Fruit fly (Drosophila melanogaster) whole organism, embryonic: ENCODE results near the gene CG32425.

Source experiments
- BtbVII ChIP-seq: fragments of 200-800 bp; sonication (Bioruptor generic); optimal IDR thresholded peaks from 3 replicates; lab custom pipeline; 2017; ENCODE audit warnings: missing biosample characterization, mild to moderate bottlenecking, missing genetic modification characterization
- CG10543 ChIP-seq: fragments of 200-800 bp; sonication (Bioruptor generic); optimal IDR thresholded peaks from 3 replicates; lab custom pipeline; 2017; ENCODE audit warnings: missing biosample characterization, mild to moderate bottlenecking, missing genetic modification characterization, moderate library complexity
- CG15479 ChIP-seq: fragments of 200-800 bp; sonication (Bioruptor generic); optimal IDR thresholded peaks from 3 replicates; lab custom pipeline; 2019; ENCODE audit warnings: missing biosample characterization, mild to moderate bottlenecking, missing genetic modification characterization, moderate library complexity
- CG17328 ChIP-seq: fragments of 200-800 bp; sonication (Bioruptor generic); IDR thresholded peaks from 2 replicates; pipeline ENCODE4 v1.3.6; 2022; ENCODE audit warnings: missing biosample characterization, missing genetic modification characterization
- CG17359 ChIP-seq: fragments of 200-800 bp; sonication (Bioruptor generic); optimal IDR thresholded peaks from 3 replicates; lab custom pipeline; 2018; ENCODE audit warnings: missing biosample characterization, mild to moderate bottlenecking, missing genetic modification characterization, moderate library complexity
- CG2120 ChIP-seq: fragments of 200-800 bp; sonication (Bioruptor generic); optimal IDR thresholded peaks from 3 replicates; lab custom pipeline; 2016; ENCODE audit warnings: missing biosample characterization, missing genetic modification characterization
- CG2199 ChIP-seq: fragments of 200-800 bp; sonication (Bioruptor generic); IDR thresholded peaks from 3 replicates; pipeline ENCODE4 v1.3.6; 2022; ENCODE audit warnings: missing biosample characterization, missing genetic modification characterization
- CG2202 ChIP-seq: fragments of 200-800 bp; sonication (Bioruptor generic); optimal IDR thresholded peaks from 2 replicates; lab custom pipeline; 2018; ENCODE audit warnings: missing biosample characterization, mild to moderate bottlenecking, missing genetic modification characterization
- CG32772 ChIP-seq: fragments of 200-800 bp; sonication (Bioruptor generic); IDR thresholded peaks from 2 replicates; pipeline ENCODE4 v1.3.6; 2022; ENCODE audit warnings: missing biosample characterization, missing genetic modification characterization
- CG34376 ChIP-seq: fragments of 200-800 bp; sonication (Bioruptor generic); optimal IDR thresholded peaks from 2 replicates; lab custom pipeline; 2018; ENCODE audit warnings: missing biosample characterization, mild to moderate bottlenecking, missing genetic modification characterization
- CG3847 ChIP-seq: fragments of 200-800 bp; sonication (Bioruptor generic); IDR thresholded peaks from 2 replicates; pipeline ENCODE4 v1.3.6; 2022; ENCODE audit warnings: missing biosample characterization, missing genetic modification characterization
- CG6175 ChIP-seq: fragments of 200-800 bp; sonication (Bioruptor generic); IDR thresholded peaks from 3 replicates; pipeline ENCODE4 v1.3.6; 2022; ENCODE audit warnings: missing biosample characterization, missing genetic modification characterization
- CG6254 ChIP-seq: fragments of 200-800 bp; sonication (Bioruptor generic); optimal IDR thresholded peaks from 3 replicates; lab custom pipeline; 2017; ENCODE audit warnings: mild to moderate bottlenecking, missing biosample characterization, missing genetic modification reagents, missing genetic modification characterization
- CG6654 ChIP-seq: fragments of 200-800 bp; sonication (Bioruptor generic); optimal IDR thresholded peaks from 2 replicates; lab custom pipeline; 2017; ENCODE audit warnings: missing biosample characterization, mild to moderate bottlenecking, missing genetic modification characterization
- CG7745 ChIP-seq: fragments of 200-800 bp; sonication (Bioruptor generic); optimal IDR thresholded peaks from 2 replicates; lab custom pipeline; 2018; ENCODE audit warnings: missing biosample characterization, mild to moderate bottlenecking, missing genetic modification characterization, moderate library complexity
- CG8089 ChIP-seq: fragments of 200-800 bp; sonication (Bioruptor generic); optimal IDR thresholded peaks from 3 replicates; lab custom pipeline; 2016; ENCODE audit warnings: missing biosample characterization, missing genetic modification characterization
- CG8478 ChIP-seq: fragments of >200 bp; optimal IDR thresholded peaks from 2 replicates; lab custom pipeline; 2018
- CG9609 ChIP-seq: fragments of 200-800 bp; sonication (Bioruptor generic); optimal IDR thresholded peaks from 3 replicates; lab custom pipeline; 2016; ENCODE audit warnings: missing biosample characterization, missing genetic modification characterization
- CkIIα-i1 ChIP-seq: fragments of 200-800 bp; sonication (Bioruptor generic); IDR thresholded peaks from 2 replicates; pipeline ENCODE4 v1.3.6; 2022; ENCODE audit warnings: missing biosample characterization, missing genetic modification characterization
- Dip2 ChIP-seq: fragments of 200-800 bp; sonication (Bioruptor generic); IDR thresholded peaks from 2 replicates; pipeline ENCODE4 v1.3.6; 2022; ENCODE audit warnings: missing biosample characterization, missing genetic modification characterization
- Doc3 ChIP-seq: fragments of 200-800 bp; sonication (Bioruptor generic); IDR thresholded peaks from 3 replicates; pipeline ENCODE4 v1.3.6; 2022; ENCODE audit warnings: missing biosample characterization, missing genetic modification characterization; ENCODE audit not compliant: partially characterized antibody
- E2f2 ChIP-seq: fragments of 200-800 bp; sonication (Bioruptor generic); IDR thresholded peaks from 2 replicates; pipeline ENCODE4 v1.3.6; 2022; ENCODE audit warnings: missing biosample characterization, missing genetic modification characterization
- Elba2 ChIP-seq: fragments of 200-800 bp; sonication (Bioruptor generic); optimal IDR thresholded peaks from 3 replicates; lab custom pipeline; 2016; ENCODE audit warnings: missing biosample characterization, missing genetic modification characterization
- Ets97D ChIP-seq: fragments of 200-800 bp; sonication (Bioruptor generic); optimal IDR thresholded peaks from 3 replicates; lab custom pipeline; 2016; ENCODE audit warnings: missing biosample characterization, missing genetic modification characterization
- Jarid2 ChIP-seq: fragments of 200-800 bp; sonication (Bioruptor generic); optimal IDR thresholded peaks from 3 replicates; lab custom pipeline; 2017; ENCODE audit warnings: mild to moderate bottlenecking, missing biosample characterization, missing genetic modification reagents, missing genetic modification characterization
- Kr ChIP-seq: fragments of 200-800 bp; sonication (Bioruptor generic); optimal IDR thresholded peaks from 2 replicates; lab custom pipeline; 2017; ENCODE audit warnings: missing biosample characterization, mild to moderate bottlenecking, missing genetic modification characterization
- Oaz ChIP-seq: fragments of 200-800 bp; sonication (Bioruptor generic); IDR thresholded peaks from 2 replicates; pipeline ENCODE4 v1.3.6; 2022; ENCODE audit warnings: missing biosample characterization, missing genetic modification characterization
- Sox102F ChIP-seq: fragments of 200-800 bp; sonication (Bioruptor generic); optimal IDR thresholded peaks from 2 replicates; lab custom pipeline; 2018; ENCODE audit warnings: missing biosample characterization, mild to moderate bottlenecking, missing genetic modification characterization, moderate library complexity
- caup ChIP-seq: fragments of 200-800 bp; sonication (Bioruptor generic); optimal IDR thresholded peaks from 3 replicates; lab custom pipeline; 2017; ENCODE audit warnings: missing biosample characterization, mild to moderate bottlenecking, missing genetic modification characterization, moderate library complexity; ENCODE audit not compliant: severe bottlenecking
- crol ChIP-seq: fragments of 200-800 bp; sonication (Bioruptor generic); IDR thresholded peaks from 2 replicates; pipeline ENCODE4 v1.3.6; 2022; ENCODE audit warnings: missing biosample characterization, missing genetic modification characterization
- crp ChIP-seq, 2 experiments: fragments of 200-800 bp; sonication (Bioruptor generic); optimal IDR thresholded peaks; 2 replicates in 1 of 2; 3 replicates in 1 of 2; lab custom pipeline; 2017; ENCODE audit warnings: missing biosample characterization in 2 of 2, missing genetic modification characterization in 2 of 2, mild to moderate bottlenecking in 1 of 2, moderate library complexity in 1 of 2
- dimm ChIP-seq: fragments of 200-800 bp; sonication (Bioruptor generic); IDR thresholded peaks from 2 replicates; pipeline ENCODE4 v1.3.6; 2022; ENCODE audit warnings: missing biosample characterization, missing genetic modification characterization
- disco-r ChIP-seq: fragments of 200-800 bp; sonication (Bioruptor generic); optimal IDR thresholded peaks from 2 replicates; lab custom pipeline; 2016; ENCODE audit warnings: missing biosample characterization, missing genetic modification characterization
- emc ChIP-seq: fragments of 200-800 bp; sonication (Bioruptor generic); optimal IDR thresholded peaks from 2 replicates; lab custom pipeline; 2016; ENCODE audit warnings: missing biosample characterization, missing genetic modification characterization
- esg ChIP-seq: fragments of 200-800 bp; sonication (Bioruptor generic); conservative IDR thresholded peaks from 2 replicates; pipeline ENCODE4 v1.3.6; 2022; ENCODE audit warnings: missing biosample characterization, missing genetic modification characterization
- eyg ChIP-seq: fragments of 200-800 bp; sonication (Bioruptor generic); optimal IDR thresholded peaks from 3 replicates; lab custom pipeline; 2016; ENCODE audit warnings: missing biosample characterization, missing genetic modification characterization
- gsb ChIP-seq: fragments of 200-800 bp; sonication (Bioruptor generic); IDR thresholded peaks from 2 replicates; pipeline ENCODE4 v1.3.6; 2022; ENCODE audit warnings: missing biosample characterization, missing genetic modification characterization
- h ChIP-seq: fragments of >200 bp; optimal IDR thresholded peaks from 2 replicates; lab custom pipeline; 2017
- hth ChIP-seq: fragments of >200 bp; optimal IDR thresholded peaks from 2 replicates; lab custom pipeline; 2017; ENCODE audit warnings: inconsistent platforms
- lbe ChIP-seq: fragments of 200-800 bp; sonication (Bioruptor generic); optimal IDR thresholded peaks from 2 replicates; lab custom pipeline; 2016; ENCODE audit warnings: missing biosample characterization, mild to moderate bottlenecking, missing genetic modification characterization
- lilli ChIP-seq: fragments of 200-800 bp; sonication (Bioruptor generic); optimal IDR thresholded peaks from 3 replicates; lab custom pipeline; 2016; ENCODE audit warnings: missing biosample characterization, missing genetic modification characterization
- maf-S ChIP-seq: fragments of 200-800 bp; sonication (Bioruptor generic); optimal IDR thresholded peaks from 2 replicates; lab custom pipeline; 2016; ENCODE audit warnings: missing biosample characterization, missing genetic modification characterization
- nerfin-1 ChIP-seq: fragments of 200-800 bp; sonication (Bioruptor generic); optimal IDR thresholded peaks from 3 replicates; lab custom pipeline; 2019; ENCODE audit warnings: missing biosample characterization, mild to moderate bottlenecking, missing genetic modification characterization, moderate library complexity
- nmo ChIP-seq: fragments of 200-800 bp; sonication (Bioruptor generic); optimal IDR thresholded peaks from 2 replicates; lab custom pipeline; 2018; ENCODE audit warnings: missing biosample characterization, mild to moderate bottlenecking, missing genetic modification characterization, moderate library complexity
- psq ChIP-seq: fragments of 200-800 bp; sonication (Bioruptor generic); optimal IDR thresholded peaks from 2 replicates; lab custom pipeline; 2017; ENCODE audit warnings: missing biosample characterization, missing genetic modification characterization
- scrt ChIP-seq: fragments of 200-800 bp; sonication (Bioruptor generic); optimal IDR thresholded peaks from 2 replicates; lab custom pipeline; 2018; ENCODE audit warnings: missing biosample characterization, mild to moderate bottlenecking, missing genetic modification characterization, moderate library complexity
- sens ChIP-seq: fragments of 200-800 bp; sonication (Bioruptor generic); peaks from one replicate; lab custom pipeline; 2016; ENCODE audit warnings: missing biosample characterization, missing genetic modification characterization
- slp2 ChIP-seq: fragments of 200-800 bp; sonication (Bioruptor generic); optimal IDR thresholded peaks from 2 replicates; lab custom pipeline; 2016; ENCODE audit warnings: missing biosample characterization, missing genetic modification characterization
- tup ChIP-seq: fragments of 200-800 bp; sonication (Bioruptor generic); optimal IDR thresholded peaks from 2 replicates; lab custom pipeline; 2016; ENCODE audit warnings: missing biosample characterization, mild to moderate bottlenecking, missing genetic modification characterization, moderate library complexity
- unpg ChIP-seq: fragments of 200-800 bp; sonication (Bioruptor generic); optimal IDR thresholded peaks from 3 replicates; lab custom pipeline; 2018; ENCODE audit warnings: missing biosample characterization, mild to moderate bottlenecking, missing genetic modification characterization, moderate library complexity
- zf30C ChIP-seq: fragments of 200-800 bp; sonication (Bioruptor generic); optimal IDR thresholded peaks from 3 replicates; lab custom pipeline; 2018; ENCODE audit warnings: missing biosample characterization, mild to moderate bottlenecking, missing genetic modification characterization

CG32425 gene

dm6 chr3L:20516519-20517178 lies 19.5 kb downstream of the CG32425 start (continued):
- TF ChIP-seq E2f2 (GFP tag; lab: Robert Waterston, UW), result no peak; the same call in 1 of the 2 replicates
- peak; percentile 4 for TF ChIP-seq caup (GFP tag; lab: Kevin White, UChicago)
- TF ChIP-seq CG8478 (lab: Kevin White, UChicago), result no peak
- peak; percentile 97 for TF ChIP-seq CG2199
- TF ChIP-seq Kr (GFP tag; lab: Kevin White, UChicago), result peak; percentile 91
- TF ChIP-seq CG8089 (GFP tag; lab: Kevin White, UChicago), result no peak
- TF ChIP-seq tup (GFP tag; lab: Kevin White, UChicago), result no peak
- TF ChIP-seq Elba2 (GFP tag; lab: Kevin White, UChicago), result no peak
- no peak for TF ChIP-seq nerfin-1 (tag; lab: Kevin White, UChicago)
- no peak for TF ChIP-seq eyg (GFP tag; lab: Kevin White, UChicago)
- no peak for TF ChIP-seq scrt
- no peak for TF ChIP-seq Oaz (GFP tag; lab: Robert Waterston, UW)
- TF ChIP-seq Ets97D (GFP tag; lab: Kevin White, UChicago), result no peak
- TF ChIP-seq hth, result no peak
- peak; percentile 30 for TF ChIP-seq CG6254 (GFP tag; lab: Kevin White, UChicago)
- no peak for TF ChIP-seq psq (GFP tag; lab: Kevin White, UChicago)
- peak; percentile 8; the same call in 1 of the 2 replicates for TF ChIP-seq CG17328
- TF ChIP-seq slp2 (GFP tag; lab: Kevin White, UChicago), result no peak
- TF ChIP-seq CG15479 (GFP tag; lab: Kevin White, UChicago), result no peak
- no peak for TF ChIP-seq h
- no peak for TF ChIP-seq CkIIα-i1
- TF ChIP-seq lilli, result no peak
- TF ChIP-seq CG7745 (tag; lab: Kevin White, UChicago), result peak; percentile 53
- no peak for TF ChIP-seq Dip2 (GFP tag; lab: Robert Waterston, UW)
- no peak for TF ChIP-seq maf-S (GFP tag; lab: Kevin White, UChicago)
- no peak for TF ChIP-seq Doc3 (GFP tag; lab: Robert Waterston, UW)
- TF ChIP-seq CG34376 (GFP tag; lab: Kevin White, UChicago), result peak; percentile 16
- no peak for TF ChIP-seq emc (GFP tag; lab: Kevin White, UChicago)
- TF ChIP-seq CG10543 (GFP tag; lab: Kevin White, UChicago), result peak; percentile 61
- peak; percentile 45 for TF ChIP-seq zf30C
- TF ChIP-seq unpg (GFP tag; lab: Kevin White, UChicago), result peak; percentile 63
- peak; percentile 57 for TF ChIP-seq CG32772 (GFP tag; lab: Robert Waterston, UW)
- no peak for TF ChIP-seq lbe (GFP tag; lab: Kevin White, UChicago)
- no peak for TF ChIP-seq CG3847
- TF ChIP-seq disco-r (GFP tag; lab: Kevin White, UChicago), result no peak
- TF ChIP-seq crp (GFP tag; optimal IDR thresholded peaks at IDR 0.05; lab: Kevin White, UChicago), result no peak
- no peak for TF ChIP-seq CG9609 (GFP tag; lab: Kevin White, UChicago)
- peak; percentile 99 for TF ChIP-seq CG6654 (GFP tag; lab: Kevin White, UChicago)
- no peak for TF ChIP-seq gsb
- no peak for TF ChIP-seq dimm
- peak; percentile 19 for TF ChIP-seq CG2120 (GFP tag; lab: Kevin White, UChicago)
- peak; percentile 49 for TF ChIP-seq nmo (GFP tag; lab: Kevin White, UChicago)
- TF ChIP-seq Sox102F, result peak; percentile 67
- peak; percentile 63 for TF ChIP-seq CG17359
- peak; percentile 36; the same call in 1 of the 2 replicates for TF ChIP-seq esg (GFP tag; lab: Robert Waterston, UW)
- TF ChIP-seq BtbVII (GFP tag; lab: Kevin White, UChicago), result peak; percentile 31
- peak; percentile 15 for TF ChIP-seq CG2202
- TF ChIP-seq CG6175 (GFP tag; lab: Robert Waterston, UW), result no peak
- TF ChIP-seq sens (GFP tag; lab: Kevin White, UChicago), result peak; percentile 81
- no peak for TF ChIP-seq crol (GFP tag; lab: Robert Waterston, UW)
- TF ChIP-seq Jarid2 (GFP tag; lab: Kevin White, UChicago), result no peak
